Fruit fly (Drosophila melanogaster) whole organism, embryonic: Measurements from ENCODE around the gene CG11617.

ENCODE experiments used
- CG10267 ChIP-seq: fragments of 200-800 bp; sonication (Bioruptor generic); optimal IDR thresholded peaks from 2 replicates; lab custom pipeline; 2018; ENCODE audit warnings: missing biosample characterization, mild to moderate bottlenecking, missing genetic modification characterization, moderate library complexity
- CG10366 ChIP-seq: fragments of 200-800 bp; sonication (Bioruptor generic); IDR thresholded peaks from 2 replicates; pipeline ENCODE4 v1.3.6; 2022; ENCODE audit warnings: missing biosample characterization, missing genetic modification characterization
- CG10979 ChIP-seq: fragments of 200-800 bp; sonication (Bioruptor generic); optimal IDR thresholded peaks from 2 replicates; lab custom pipeline; 2018; ENCODE audit warnings: missing biosample characterization, mild to moderate bottlenecking, missing genetic modification characterization, moderate library complexity
- CG11093 ChIP-seq: fragments of 200-800 bp; sonication (Bioruptor generic); IDR thresholded peaks from 3 replicates; pipeline ENCODE4 v1.3.6; 2022; ENCODE audit warnings: missing biosample characterization, missing genetic modification characterization
- CG11723 ChIP-seq: fragments of 200-800 bp; sonication (Bioruptor generic); optimal IDR thresholded peaks from 2 replicates; lab custom pipeline; 2017; ENCODE audit warnings: missing biosample characterization, mild to moderate bottlenecking, missing genetic modification characterization
- CG12219 ChIP-seq: fragments of 200-800 bp; sonication (Bioruptor generic); optimal IDR thresholded peaks from 3 replicates; lab custom pipeline; 2018; ENCODE audit warnings: missing biosample characterization, mild to moderate bottlenecking, missing genetic modification characterization
- CG12659 ChIP-seq: fragments of 200-800 bp; sonication (Bioruptor generic); optimal IDR thresholded peaks from 3 replicates; lab custom pipeline; 2017; ENCODE audit warnings: mild to moderate bottlenecking, missing biosample characterization, missing genetic modification reagents, missing genetic modification characterization
- CG12769 ChIP-seq: fragments of 200-800 bp; sonication (Bioruptor generic); optimal IDR thresholded peaks from 2 replicates; lab custom pipeline; 2019; ENCODE audit warnings: missing biosample characterization, mild to moderate bottlenecking, missing genetic modification characterization, moderate library complexity
- CG15011 ChIP-seq: fragments of 200-800 bp; sonication (Bioruptor generic); optimal IDR thresholded peaks from 3 replicates; lab custom pipeline; 2018; ENCODE audit warnings: missing biosample characterization, mild to moderate bottlenecking, missing genetic modification characterization
- CG1602 ChIP-seq: fragments of 200-800 bp; sonication (Bioruptor generic); optimal IDR thresholded peaks from 3 replicates; lab custom pipeline; 2016; ENCODE audit warnings: missing biosample characterization, missing genetic modification characterization
- CG16815 ChIP-seq: fragments of 200-800 bp; sonication (Bioruptor generic); optimal IDR thresholded peaks from 3 replicates; lab custom pipeline; 2017; ENCODE audit warnings: missing biosample characterization, mild to moderate bottlenecking, missing genetic modification characterization
- CG17385 ChIP-seq: fragments of 200-800 bp; sonication (Bioruptor generic); optimal IDR thresholded peaks from 3 replicates; lab custom pipeline; 2018; ENCODE audit warnings: missing biosample characterization, mild to moderate bottlenecking, missing genetic modification characterization
- CG17829 ChIP-seq: fragments of 200-800 bp; optimal IDR thresholded peaks from 2 replicates; lab custom pipeline; 2019; ENCODE audit warnings: missing biosample characterization, mild to moderate bottlenecking, missing genetic modification characterization, moderate library complexity
- CG18011 ChIP-seq: fragments of 200-800 bp; sonication (Bioruptor generic); optimal IDR thresholded peaks from 2 replicates; lab custom pipeline; 2017; ENCODE audit warnings: missing biosample characterization, missing genetic modification characterization, mild to moderate bottlenecking, moderate library complexity, missing genotype
- CG18599 ChIP-seq: fragments of 200-800 bp; sonication (Bioruptor generic); optimal IDR thresholded peaks from 3 replicates; lab custom pipeline; 2017; ENCODE audit warnings: missing biosample characterization, missing genetic modification characterization, mild to moderate bottlenecking, moderate library complexity, missing genetic modification reagents
- CG2712 ChIP-seq: fragments of 200-800 bp; optimal IDR thresholded peaks from 3 replicates; lab custom pipeline; 2019; ENCODE audit warnings: missing biosample characterization, mild to moderate bottlenecking, missing genetic modification characterization, moderate library complexity
- CG32772 ChIP-seq: fragments of 200-800 bp; sonication (Bioruptor generic); IDR thresholded peaks from 2 replicates; pipeline ENCODE4 v1.3.6; 2022; ENCODE audit warnings: missing biosample characterization, missing genetic modification characterization
- CG34376 ChIP-seq: fragments of 200-800 bp; sonication (Bioruptor generic); optimal IDR thresholded peaks from 2 replicates; lab custom pipeline; 2018; ENCODE audit warnings: missing biosample characterization, mild to moderate bottlenecking, missing genetic modification characterization
- CG3847 ChIP-seq: fragments of 200-800 bp; sonication (Bioruptor generic); IDR thresholded peaks from 2 replicates; pipeline ENCODE4 v1.3.6; 2022; ENCODE audit warnings: missing biosample characterization, missing genetic modification characterization
- CG5180 ChIP-seq: fragments of 200-800 bp; sonication (Bioruptor generic); optimal IDR thresholded peaks from 3 replicates; lab custom pipeline; 2017; ENCODE audit warnings: missing biosample characterization, missing genetic modification characterization, mild to moderate bottlenecking, moderate library complexity, missing genetic modification reagents
- CG9215 ChIP-seq: fragments of 200-800 bp; sonication (Bioruptor generic); IDR thresholded peaks from 2 replicates; pipeline ENCODE4 v1.3.6; 2022; ENCODE audit warnings: missing biosample characterization, missing genetic modification characterization
- CG9609 ChIP-seq: fragments of 200-800 bp; sonication (Bioruptor generic); optimal IDR thresholded peaks from 3 replicates; lab custom pipeline; 2016; ENCODE audit warnings: missing biosample characterization, missing genetic modification characterization
- D19B ChIP-seq: fragments of 200-800 bp; sonication (Bioruptor generic); optimal IDR thresholded peaks from 2 replicates; lab custom pipeline; 2017; ENCODE audit warnings: missing biosample characterization, mild to moderate bottlenecking, missing genetic modification characterization
- Doc3 ChIP-seq: fragments of 200-800 bp; sonication (Bioruptor generic); IDR thresholded peaks from 3 replicates; pipeline ENCODE4 v1.3.6; 2022; ENCODE audit warnings: missing biosample characterization, missing genetic modification characterization; ENCODE audit not compliant: partially characterized antibody
- Dref ChIP-seq: fragments of 200-800 bp; sonication (Bioruptor generic); IDR thresholded peaks from 2 replicates; pipeline ENCODE4 v1.3.6; 2022; ENCODE audit warnings: missing biosample characterization, missing genetic modification characterization
- Eip74EF ChIP-seq, 2 experiments: fragments of 200-800 bp in 1 of 2; fragments of >200 bp in 1 of 2; sonication (Bioruptor generic) in 1 of 2; optimal IDR thresholded peaks; 2 replicates each; lab custom pipeline; 2017 to 2019; ENCODE audit warnings: missing biosample characterization in 2 of 2, missing genetic modification characterization in 2 of 2, mild to moderate bottlenecking in 1 of 2, moderate library complexity in 1 of 2
- NfI ChIP-seq: fragments of 200-800 bp; sonication (Bioruptor generic); optimal IDR thresholded peaks from 3 replicates; lab custom pipeline; 2018; ENCODE audit warnings: missing biosample characterization, mild to moderate bottlenecking, missing genetic modification characterization, moderate library complexity
- PHDP ChIP-seq: fragments of 200-800 bp; sonication (Bioruptor generic); optimal IDR thresholded peaks from 3 replicates; lab custom pipeline; 2018; ENCODE audit warnings: missing biosample characterization, mild to moderate bottlenecking, missing genetic modification characterization, moderate library complexity
- Ssrp ChIP-seq: fragments of 200-800 bp; sonication (Bioruptor generic); optimal IDR thresholded peaks from 2 replicates; lab custom pipeline; 2018; ENCODE audit warnings: missing biosample characterization, mild to moderate bottlenecking, missing genetic modification characterization, moderate library complexity
- Vsx1 ChIP-seq: fragments of 200-800 bp; sonication (Bioruptor generic); optimal IDR thresholded peaks from 2 replicates; lab custom pipeline; 2017; ENCODE audit warnings: missing biosample characterization, mild to moderate bottlenecking, missing genetic modification characterization, missing genetic modification reagents
- al ChIP-seq: fragments of 200-800 bp; sonication (Bioruptor generic); IDR thresholded peaks from 2 replicates; pipeline ENCODE4 v1.3.6; 2022; ENCODE audit warnings: missing biosample characterization, missing genetic modification characterization
- cato ChIP-seq: fragments of 200-800 bp; sonication (Bioruptor generic); optimal IDR thresholded peaks from 2 replicates; lab custom pipeline; 2016; ENCODE audit warnings: missing biosample characterization, missing genetic modification characterization, borderline replicate concordance
- cg ChIP-seq: fragments of 200-800 bp; sonication (Bioruptor generic); optimal IDR thresholded peaks from 3 replicates; lab custom pipeline; 2019; ENCODE audit warnings: missing biosample characterization, mild to moderate bottlenecking, missing genetic modification characterization, moderate library complexity
- emc ChIP-seq: fragments of 200-800 bp; sonication (Bioruptor generic); optimal IDR thresholded peaks from 2 replicates; lab custom pipeline; 2016; ENCODE audit warnings: missing biosample characterization, missing genetic modification characterization
- ewg ChIP-seq: fragments of 200-800 bp; sonication (Bioruptor generic); optimal IDR thresholded peaks from 3 replicates; lab custom pipeline; 2017; ENCODE audit warnings: mild to moderate bottlenecking, missing biosample characterization, missing genetic modification reagents, missing genetic modification characterization
- fd3F ChIP-seq: fragments of 200-800 bp; sonication (Bioruptor generic); optimal IDR thresholded peaks from 2 replicates; lab custom pipeline; 2018; ENCODE audit warnings: missing biosample characterization, mild to moderate bottlenecking, missing genetic modification characterization, moderate library complexity
- ftz-f1 ChIP-seq: fragments of 200-800 bp; sonication (Bioruptor generic); optimal IDR thresholded peaks from 2 replicates; lab custom pipeline; 2016; ENCODE audit warnings: missing biosample characterization, missing genetic modification characterization
- gfzf ChIP-seq: fragments of 200-800 bp; sonication (Bioruptor generic); optimal IDR thresholded peaks from 2 replicates; lab custom pipeline; 2016; ENCODE audit warnings: missing biosample characterization, mild to moderate bottlenecking, missing genetic modification characterization, moderate library complexity
- grau ChIP-seq: fragments of 200-800 bp; optimal IDR thresholded peaks from 3 replicates; lab custom pipeline; 2019; ENCODE audit warnings: missing biosample characterization, mild to moderate bottlenecking, missing genetic modification characterization, moderate library complexity
- jing ChIP-seq: fragments of 200-800 bp; sonication (Bioruptor generic); optimal IDR thresholded peaks from 2 replicates; lab custom pipeline; 2018; ENCODE audit warnings: missing biosample characterization, mild to moderate bottlenecking, missing genetic modification characterization
- rib ChIP-seq: fragments of 200-800 bp; sonication (Bioruptor generic); IDR thresholded peaks from 2 replicates; pipeline ENCODE4 v1.3.6; 2022; ENCODE audit warnings: missing biosample characterization, missing genetic modification characterization
- row ChIP-seq: fragments of 200-800 bp; sonication (Bioruptor generic); IDR thresholded peaks from 3 replicates; pipeline ENCODE4 v1.3.6; 2022; ENCODE audit warnings: missing biosample characterization, missing genetic modification characterization
- sc ChIP-seq, 3 experiments: fragments of >200 bp in 2 of 3; fragments of 200-800 bp in 1 of 3; sonication (Bioruptor generic) in 1 of 3; optimal IDR thresholded peaks; 2 replicates in 2 of 3; 3 replicates in 1 of 3; lab custom pipeline; 2017; ENCODE audit warnings: mild to moderate bottlenecking in 1 of 3, missing biosample characterization in 1 of 3, missing genetic modification characterization in 1 of 3, missing genetic modification reagents in 1 of 3
- sob ChIP-seq: fragments of 200-800 bp; sonication (Bioruptor generic); IDR thresholded peaks from 2 replicates; pipeline ENCODE4 v1.3.6; 2022; ENCODE audit warnings: missing biosample characterization, missing genetic modification characterization
- sqz ChIP-seq: fragments of 200-800 bp; sonication (Bioruptor generic); optimal IDR thresholded peaks from 3 replicates; lab custom pipeline; 2018; ENCODE audit warnings: missing biosample characterization, mild to moderate bottlenecking, missing genetic modification characterization
- tgo ChIP-seq: fragments of 200-800 bp; sonication (Bioruptor generic); IDR thresholded peaks from 3 replicates; pipeline ENCODE4 v1.3.6; 2022; ENCODE audit warnings: missing biosample characterization, missing genetic modification characterization
- wdn ChIP-seq: fragments of 200-800 bp; sonication (Bioruptor generic); IDR thresholded peaks from 2 replicates; pipeline ENCODE4 v1.3.6; 2022; ENCODE audit warnings: missing biosample characterization, missing genetic modification characterization

The CG11617 gene

dm6 chr2L:247845-248473, 40.9 kb upstream of the CG11617 start (continued):
- TF ChIP-seq grau (tag; lab: Kevin White, UChicago) (peak; percentile 94), Vsx1 (GFP tag; lab: Kevin White, UChicago) (peak; percentile 14), CG17385 (GFP tag; lab: Kevin White, UChicago) (peak; percentile 80), CG3847 (GFP tag; lab: Robert Waterston, UW) (peak; percentile 45; the same call in 1 of the 2 replicates), CG5180 (GFP tag; lab: Kevin White, UChicago) (peak; percentile 16), row (peak; percentile 55), ftz-f1 (GFP tag; lab: Kevin White, UChicago) (peak; percentile 8), CG18599 (GFP tag; lab: Kevin White, UChicago) (peak; percentile 89), CG34376 (GFP tag; lab: Kevin White, UChicago) (no peak), CG10267 (tag; lab: Kevin White, UChicago) (peak; percentile 42), CG11093 (GFP tag; lab: Robert Waterston, UW) (0 out of 3 replicates have a peak, but pooled peaks have one; percentile 40), CG32772 (GFP tag; lab: Robert Waterston, UW) (peak; percentile 47; the same call in 1 of the 2 replicates), fd3F (GFP tag; lab: Kevin White, UChicago) (peak; percentile 50), NfI (GFP tag; lab: Kevin White, UChicago) (peak; percentile 58), CG2712 (tag; lab: Kevin White, UChicago) (peak; percentile 54), rib (GFP tag; lab: Robert Waterston, UW) (peak; percentile 82), Ssrp (tag; lab: Kevin White, UChicago) (peak; percentile 24), emc (GFP tag; lab: Kevin White, UChicago) (no peak), CG17829 (tag; lab: Kevin White, UChicago) (peak; percentile 54), CG9609 (GFP tag; lab: Kevin White, UChicago) (peak; percentile 6), ewg (GFP tag; lab: Kevin White, UChicago) (peak; percentile 10), CG1602 (GFP tag; lab: Kevin White, UChicago) (peak; percentile 7), CG9215 (GFP tag; lab: Robert Waterston, UW) (peak; percentile 61; the same call in 1 of the 2 replicates), gfzf (GFP tag; lab: Kevin White, UChicago) (no peak), cato (peak; percentile 7), CG10366 (GFP tag; lab: Robert Waterston, UW) (peak; percentile 26; the same call in 1 of the 2 replicates), CG12659 (peak; percentile 55), D19B (GFP tag; lab: Kevin White, UChicago) (peak; percentile 73), al (peak; percentile 29; the same call in 1 of the 2 replicates), CG10979 (peak; percentile 21), Doc3 (GFP tag; lab: Robert Waterston, UW) (no peak), CG11723 (GFP tag; lab: Kevin White, UChicago) (peak; percentile 29), Eip74EF (GFP tag; optimal IDR thresholded peaks at IDR 0.05; lab: Kevin White, UChicago) (peak in 1 of 2 experiments; percentile 10), cg (peak; percentile 56), Dref (GFP tag; lab: Robert Waterston, UW) (no peak), PHDP (tag; lab: Kevin White, UChicago) (peak; percentile 66), CG12219 (peak; percentile 9), sqz (GFP tag; lab: Kevin White, UChicago) (no peak), jing (no peak), CG15011 (GFP tag; lab: Kevin White, UChicago) (peak; percentile 53), sc (optimal IDR thresholded peaks at IDR 0.05; lab: Kevin White, UChicago) (no peak), sc (GFP tag; optimal IDR thresholded peaks at IDR 0.05; lab: Kevin White, UChicago) (peak; percentile 0), sob (GFP tag; lab: Robert Waterston, UW) (0 out of 2 replicates have a peak, but pooled peaks have one; percentile 20), tgo (peak; percentile 31; the same call in 1 of the 3 replicates), CG16815 (GFP tag; lab: Kevin White, UChicago) (peak; percentile 46), wdn (GFP tag; lab: Robert Waterston, UW) (peak; percentile 43; the same call in 1 of the 2 replicates), CG12769 (tag; lab: Kevin White, UChicago) (peak; percentile 77), CG18011 (GFP tag; lab: Kevin White, UChicago) (peak; percentile 5)
